Fruit fly (Drosophila melanogaster): ENCODE data around the gene CG5274.
A peak's percentile ranks its signal among the peaks of the same experiment; 100 is the strongest.

Gene CG5274

dm6 chr3L:20432297-20432696, 4.8 kb upstream of the CG5274 start, which contains the start of the genes Las and Psn (continued):
- TF ChIP-seq CG10267 (tag; optimal IDR thresholded peaks at IDR 0.05) (peak; percentile 62), CG11093 (GFP tag; IDR thresholded peaks at IDR 0.05) (no peak), CG7786 (GFP tag; optimal IDR thresholded peaks at IDR 0.05) (no peak), unpg (GFP tag; optimal IDR thresholded peaks at IDR 0.05) (no peak), bigmax (GFP tag; optimal IDR thresholded peaks at IDR 0.05) (no peak), bbx (GFP tag; IDR thresholded peaks at IDR 0.05; ENCODE audit: partially characterized antibody) (0 out of 2 replicates have a peak, but pooled peaks have one; percentile 16), CG32767 (GFP tag; IDR thresholded peaks at IDR 0.05) (no peak), CG16815 (GFP tag; optimal IDR thresholded peaks at IDR 0.05) (no peak), CG6854 (GFP tag; optimal IDR thresholded peaks at IDR 0.05) (no peak), HmgD (GFP tag; optimal IDR thresholded peaks at IDR 0.05) (no peak), sim (GFP tag; IDR thresholded peaks at IDR 0.05) (no peak), Asciz (GFP tag; optimal IDR thresholded peaks at IDR 0.05) (no peak), CG9609 (GFP tag; optimal IDR thresholded peaks at IDR 0.05) (no peak), sna (GFP tag; IDR thresholded peaks at IDR 0.05; ENCODE audit: partially characterized antibody) (peak; percentile 62; the same call in 1 of the 2 replicates), z (GFP tag; IDR thresholded peaks at IDR 0.05) (no peak), Fer2 (tag; optimal IDR thresholded peaks at IDR 0.05) (no peak), cato (GFP tag; optimal IDR thresholded peaks at IDR 0.05; ENCODE audit: borderline replicate concordance) (no peak), CG14441 (GFP tag; IDR thresholded peaks at IDR 0.05) (no peak), Antp (GFP tag; optimal IDR thresholded peaks at IDR 0.05) (no peak), crp (GFP tag; optimal IDR thresholded peaks at IDR 0.05) (peak; percentile 60 to 93), Oli (tag; optimal IDR thresholded peaks at IDR 0.05) (no peak), gcm (GFP tag; optimal IDR thresholded peaks at IDR 0.05) (no peak), maf-S (GFP tag; optimal IDR thresholded peaks at IDR 0.05) (no peak), CG3726 (GFP tag; IDR thresholded peaks at IDR 0.05) (no peak), ewg (GFP tag; optimal IDR thresholded peaks at IDR 0.05) (no peak), CG33557 (GFP tag; optimal IDR thresholded peaks at IDR 0.05) (no peak), CG31224 (GFP tag; IDR thresholded peaks at IDR 0.05) (no peak), bcd (GFP tag; optimal IDR thresholded peaks at IDR 0.05) (no peak), MESR4 (GFP tag; optimal IDR thresholded peaks at IDR 0.05) (no peak), CG8924 (tag; optimal IDR thresholded peaks at IDR 0.05) (peak; percentile 18), unc-4 (GFP tag; IDR thresholded peaks at IDR 0.05; ENCODE audit: partially characterized antibody) (peak; percentile 71), mam (GFP tag; optimal IDR thresholded peaks at IDR 0.05) (no peak), CG8290 (GFP tag; optimal IDR thresholded peaks at IDR 0.05) (no peak), CG8290 (tag; optimal IDR thresholded peaks at IDR 0.05) (no peak), fd64A (GFP tag; optimal IDR thresholded peaks at IDR 0.05) (no peak), CG17829 (tag; optimal IDR thresholded peaks at IDR 0.05) (peak; percentile 43), CG6813 (GFP tag; optimal IDR thresholded peaks at IDR 0.05) (no peak), CrebB (tag; optimal IDR thresholded peaks at IDR 0.05) (no peak), grn (GFP tag; optimal IDR thresholded peaks at IDR 0.05) (no peak), NC2β (GFP tag; optimal IDR thresholded peaks at IDR 0.05) (peak; percentile 25), row (GFP tag; IDR thresholded peaks at IDR 0.05) (peak; percentile 50), Sry-δ (GFP tag; optimal IDR thresholded peaks at IDR 0.05) (peak; percentile 89), CG13287 (GFP tag; IDR thresholded peaks at IDR 0.05; ENCODE audit: partially characterized antibody) (peak; percentile 82), pfk (GFP tag; optimal IDR thresholded peaks at IDR 0.05) (no peak), CG4854 (GFP tag; optimal IDR thresholded peaks at IDR 0.05) (no peak), CG18599 (GFP tag; optimal IDR thresholded peaks at IDR 0.05) (no peak), ham (GFP tag; IDR thresholded peaks at IDR 0.05) (no peak), CG12942 (GFP tag; optimal IDR thresholded peaks at IDR 0.05) (no peak), HLHmδ (GFP tag; optimal IDR thresholded peaks at IDR 0.05) (no peak), CG30403 (GFP tag; optimal IDR thresholded peaks at IDR 0.05) (no peak), usp (GFP tag; optimal IDR thresholded peaks at IDR 0.05) (no peak)

Data from whole organism, embryonic.